Worm (Caenorhabditis elegans) whole organism, L4/young adult: Measurements from ENCODE around the gene F28B12.1.

Source experiments
- W03F9.2 ChIP-seq: fragments of 150-350 bp; optimal IDR thresholded peaks from 2 replicates; lab custom pipeline; 2014; ENCODE audit warnings: missing biosample characterization, missing genetic modification characterization
- him-1 ChIP-seq: sonication (generic microtip); optimal IDR thresholded peaks from 2 replicates; lab custom pipeline; 2016; ENCODE audit warnings: missing genotype, missing genetic modification reagents, missing genetic modification characterization, missing compliant biosample characterization

DNA sequence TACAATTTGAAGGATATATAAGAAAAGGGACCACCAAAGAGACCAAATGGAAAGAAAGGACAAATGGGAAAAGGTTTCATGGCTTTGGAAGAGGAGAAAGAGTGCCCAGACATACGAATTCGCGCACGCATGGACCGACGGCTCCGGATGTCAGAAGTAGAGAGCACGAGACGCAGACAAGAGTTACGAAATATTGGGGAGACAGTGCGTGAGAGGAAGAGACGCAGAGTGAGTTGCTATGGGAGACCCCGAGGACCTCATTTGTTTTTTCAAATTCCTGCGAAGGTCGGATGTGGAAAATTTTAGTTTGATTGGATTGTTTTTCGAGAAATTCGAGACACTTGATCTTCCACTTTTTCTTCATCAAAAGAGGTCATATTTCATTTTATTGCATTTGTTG is 23.9 kb downstream of the F28B12.1 start:
- no peak for TF ChIP-seq W03F9.2 (tag; lab: Kevin White, UChicago)
- peak; percentile 18 for TF ChIP-seq him-1
